Fruit fly (Drosophila melanogaster): ENCODE data around the gene Ser.

Gene Ser

dm6 chr3R:27226080-27226648 is 32.1 kb upstream of the Ser start:
- TF ChIP-seq CG14711 (tag; optimal IDR thresholded peaks at IDR 0.05): no peak
- TF ChIP-seq Mnt (GFP tag; optimal IDR thresholded peaks at IDR 0.05): no peak
- no peak for TF ChIP-seq cnc (optimal IDR thresholded peaks at IDR 0.05)
- no peak for TF ChIP-seq CG33017 (tag; optimal IDR thresholded peaks at IDR 0.05)
- TF ChIP-seq Hr96 (GFP tag; optimal IDR thresholded peaks at IDR 0.05): no peak
- TF ChIP-seq kay (GFP tag; ENCODE audit: borderline replicate concordance): no peak
- no peak for TF ChIP-seq CG7045 (GFP tag; optimal IDR thresholded peaks at IDR 0.05)
- TF ChIP-seq bab1 (GFP tag; optimal IDR thresholded peaks at IDR 0.05): no peak
- no peak for TF ChIP-seq CG12768 (GFP tag; optimal IDR thresholded peaks at IDR 0.05)
- no peak for TF ChIP-seq CG1620 (GFP tag; optimal IDR thresholded peaks at IDR 0.05)
- TF ChIP-seq pad (GFP tag; optimal IDR thresholded peaks at IDR 0.05): no peak
- TF ChIP-seq Crg-1 (GFP tag; optimal IDR thresholded peaks at IDR 0.05): no peak
- TF ChIP-seq ovo (GFP tag; optimal IDR thresholded peaks at IDR 0.05): no peak
- no peak for TF ChIP-seq tj (GFP tag; optimal IDR thresholded peaks at IDR 0.05)
- TF ChIP-seq toe (GFP tag; optimal IDR thresholded peaks at IDR 0.05): no peak
- TF ChIP-seq cic (GFP tag; optimal IDR thresholded peaks at IDR 0.05): no peak
- TF ChIP-seq CG11617 (GFP tag; optimal IDR thresholded peaks at IDR 0.05): no peak
- no peak for TF ChIP-seq CG7101 (tag; optimal IDR thresholded peaks at IDR 0.05)
- TF ChIP-seq CG5204 (GFP tag; optimal IDR thresholded peaks at IDR 0.05): no peak

DNA sequence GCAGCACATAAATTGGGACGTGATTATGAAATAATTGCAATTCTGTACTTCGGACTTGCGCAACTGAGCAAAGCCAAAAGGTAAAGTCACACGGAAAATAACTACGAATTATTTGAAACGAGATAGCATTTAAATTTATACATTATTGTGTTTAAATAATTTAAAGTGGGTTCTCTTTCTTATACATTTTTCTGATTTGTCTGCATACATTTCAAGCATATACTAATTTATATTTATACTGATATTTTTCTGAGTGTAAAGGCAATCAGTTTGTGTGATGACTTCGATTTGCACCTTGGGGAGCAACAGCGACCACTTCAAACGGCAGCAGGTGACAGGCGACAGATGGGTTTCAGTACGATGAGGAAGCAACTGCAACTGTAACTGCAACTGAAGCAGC is 31.4 kb upstream of the Ser start:
- TF ChIP-seq toe (GFP tag; optimal IDR thresholded peaks at IDR 0.05) (no peak), Clk (GFP tag; optimal IDR thresholded peaks at IDR 0.05) (no peak), tj (GFP tag; optimal IDR thresholded peaks at IDR 0.05) (no peak), CG1620 (GFP tag; optimal IDR thresholded peaks at IDR 0.05) (no peak), CG33017 (tag; optimal IDR thresholded peaks at IDR 0.05) (no peak), cnc (optimal IDR thresholded peaks at IDR 0.05) (no peak), Crg-1 (GFP tag; optimal IDR thresholded peaks at IDR 0.05) (no peak), CG12768 (GFP tag; optimal IDR thresholded peaks at IDR 0.05) (no peak), kay (GFP tag; ENCODE audit: borderline replicate concordance) (no peak)

dm6 chr3R:27224727-27225126 is 30.7 kb upstream of the Ser start:
- no peak for TF ChIP-seq Mnt (GFP tag; optimal IDR thresholded peaks at IDR 0.05)
- no peak for TF ChIP-seq CG33017 (tag; optimal IDR thresholded peaks at IDR 0.05)

DNA sequence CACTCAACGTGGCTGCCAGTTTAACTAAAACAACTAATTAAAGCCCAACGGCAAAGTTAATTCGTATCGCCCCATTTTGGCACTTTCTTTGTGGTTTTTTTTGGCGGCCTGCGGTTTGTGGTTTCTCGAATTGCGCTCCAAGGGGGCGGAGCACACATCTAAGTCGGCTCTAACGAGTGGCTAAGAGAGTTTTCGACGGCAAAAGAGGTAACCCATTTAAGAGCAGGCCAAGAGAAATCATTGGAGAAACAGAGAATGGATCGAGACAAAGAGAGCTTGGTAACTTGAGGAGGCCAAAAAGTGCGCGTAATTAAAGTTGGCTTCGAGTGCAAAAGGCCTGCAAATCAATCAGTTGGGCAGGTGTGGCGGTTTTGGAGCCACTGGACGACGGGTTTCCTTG is 28.9 kb upstream of the Ser start:
- no peak for TF ChIP-seq kay (GFP tag; ENCODE audit: borderline replicate concordance)
- TF ChIP-seq CG14711 (tag; optimal IDR thresholded peaks at IDR 0.05): no peak
- no peak for TF ChIP-seq tj (GFP tag; optimal IDR thresholded peaks at IDR 0.05)
- no peak for TF ChIP-seq cic (GFP tag; optimal IDR thresholded peaks at IDR 0.05)
- no peak for TF ChIP-seq ovo (GFP tag; optimal IDR thresholded peaks at IDR 0.05)
- TF ChIP-seq CG7101 (tag; optimal IDR thresholded peaks at IDR 0.05): no peak

DNA sequence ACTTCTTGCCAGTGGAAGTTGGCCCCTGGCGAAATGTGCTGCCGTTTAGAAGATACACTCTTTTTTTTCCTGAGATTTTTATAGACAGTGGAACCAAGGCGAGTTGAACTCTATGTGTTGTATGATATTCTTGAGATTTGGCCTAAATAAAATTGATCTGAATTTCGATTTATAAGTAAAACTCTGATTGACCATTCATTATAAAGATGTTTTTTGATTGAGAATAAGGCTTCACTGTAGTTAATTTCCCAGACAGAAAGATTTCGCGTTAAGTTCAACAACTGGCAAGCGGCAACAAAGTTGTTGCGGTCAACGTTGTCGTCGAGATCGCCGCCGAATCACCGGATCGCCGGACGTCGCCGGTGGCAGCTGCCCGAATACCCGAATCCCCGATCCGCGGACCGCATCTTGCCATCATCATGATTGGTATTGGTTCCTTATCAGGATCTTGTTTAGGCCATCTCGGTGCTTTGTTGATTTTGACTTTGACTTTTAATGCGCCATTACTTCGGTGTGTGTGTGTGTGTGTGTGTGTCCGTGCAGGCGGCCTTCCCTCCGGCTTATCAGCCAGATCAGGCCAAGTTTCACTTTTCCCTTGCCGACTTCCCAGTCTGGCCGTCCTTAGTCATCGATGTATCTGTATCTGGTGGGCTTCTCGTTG is 28.1 kb upstream of the Ser start:
- TF ChIP-seq CG7045 (GFP tag; optimal IDR thresholded peaks at IDR 0.05) (no peak), CG12768 (GFP tag; optimal IDR thresholded peaks at IDR 0.05) (no peak), cnc (optimal IDR thresholded peaks at IDR 0.05) (no peak), CG7101 (tag; optimal IDR thresholded peaks at IDR 0.05) (no peak), CG5204 (GFP tag; optimal IDR thresholded peaks at IDR 0.05) (no peak), Crg-1 (GFP tag; optimal IDR thresholded peaks at IDR 0.05) (no peak), CG11617 (GFP tag; optimal IDR thresholded peaks at IDR 0.05) (no peak), bab1 (GFP tag; optimal IDR thresholded peaks at IDR 0.05) (no peak), Mnt (GFP tag; optimal IDR thresholded peaks at IDR 0.05) (no peak), CG1620 (GFP tag; optimal IDR thresholded peaks at IDR 0.05) (no peak), Hr96 (GFP tag; optimal IDR thresholded peaks at IDR 0.05) (no peak), kay (GFP tag; ENCODE audit: borderline replicate concordance) (no peak), CG14711 (tag; optimal IDR thresholded peaks at IDR 0.05) (no peak), pad (GFP tag; optimal IDR thresholded peaks at IDR 0.05) (no peak)

- TF ChIP-seq CG7045 (GFP tag; optimal IDR thresholded peaks at IDR 0.05) (no peak), ovo (GFP tag; optimal IDR thresholded peaks at IDR 0.05) (no peak), CG7101 (tag; optimal IDR thresholded peaks at IDR 0.05) (no peak), tj (GFP tag; optimal IDR thresholded peaks at IDR 0.05) (no peak), CG12768 (GFP tag; optimal IDR thresholded peaks at IDR 0.05) (no peak), Hr96 (GFP tag; optimal IDR thresholded peaks at IDR 0.05) (no peak), CG11617 (GFP tag; optimal IDR thresholded peaks at IDR 0.05) (no peak), bab1 (GFP tag; optimal IDR thresholded peaks at IDR 0.05) (no peak), kay (GFP tag; ENCODE audit: borderline replicate concordance) (no peak), cnc (optimal IDR thresholded peaks at IDR 0.05) (no peak), Clk (GFP tag; optimal IDR thresholded peaks at IDR 0.05) (no peak), CG1620 (GFP tag; optimal IDR thresholded peaks at IDR 0.05) (no peak), Mnt (GFP tag; optimal IDR thresholded peaks at IDR 0.05) (no peak), Crg-1 (GFP tag; optimal IDR thresholded peaks at IDR 0.05) (no peak), CG14711 (tag; optimal IDR thresholded peaks at IDR 0.05) (no peak), toe (GFP tag; optimal IDR thresholded peaks at IDR 0.05) (no peak), CG5204 (GFP tag; optimal IDR thresholded peaks at IDR 0.05) (no peak), pad (GFP tag; optimal IDR thresholded peaks at IDR 0.05) (no peak), cic (GFP tag; optimal IDR thresholded peaks at IDR 0.05) (no peak), CG33017 (tag; optimal IDR thresholded peaks at IDR 0.05) (no peak)
Observed at dm6 chr3R:27220829-27221463, 26.9 kb upstream of the Ser start.
